Worm (Caenorhabditis elegans) whole organism, L4 larva: ENCODE data around the gene tbc-3.
A peak's percentile ranks its signal among the peaks of the same experiment; 100 is the strongest.

Source experiments
- F10B5.3 ChIP-seq: sonication (generic microtip); optimal IDR thresholded peaks from 2 replicates; lab custom pipeline; 2016; ENCODE audit warnings: mild to moderate bottlenecking, missing genetic modification characterization, missing compliant biosample characterization
- T20F7.1 ChIP-seq: fragments of 200-800 bp; sonication (Bioruptor generic); optimal IDR thresholded peaks from 2 replicates; lab custom pipeline; 2018; ENCODE audit warnings: mild to moderate bottlenecking, missing genetic modification characterization, missing compliant biosample characterization
- ZK546.5 ChIP-seq, 2 experiments: sonication (generic microtip); optimal IDR thresholded peaks; 2 replicates each; lab custom pipeline; 2017; ENCODE audit warnings: missing biosample characterization in 2 of 2, missing genetic modification characterization in 2 of 2
- aha-1 ChIP-seq: fragments of 150-350 bp; peaks from one replicate; lab custom pipeline; 2014; ENCODE audit warnings: missing biosample characterization, missing genetic modification characterization
- ceh-62 ChIP-seq: sonication (generic microtip); optimal IDR thresholded peaks from 2 replicates; lab custom pipeline; 2017; ENCODE audit warnings: missing biosample characterization, missing genetic modification characterization
- ces-1 ChIP-seq: fragments of 150-350 bp; sonication (generic microtip); optimal IDR thresholded peaks from 4 replicates; lab custom pipeline; 2014; ENCODE audit warnings: missing biosample characterization, missing genetic modification reagents, missing genetic modification characterization
- ctbp-1 ChIP-seq: fragments of 200-800 bp; sonication (Bioruptor generic); IDR thresholded peaks from 2 replicates; pipeline ENCODE4 v1.3.6; 2022; ENCODE audit warnings: missing genetic modification reagents, missing genetic modification characterization, missing compliant biosample characterization
- daf-16 ChIP-seq, 3 experiments: sonication (generic microtip); optimal IDR thresholded peaks; 2 replicates each; lab custom pipeline; 2016 to 2017; ENCODE audit warnings: missing genetic modification characterization in 3 of 3, missing genetic modification reagents in 3 of 3, mild to moderate bottlenecking in 2 of 3, missing compliant biosample characterization in 2 of 3, missing biosample characterization in 1 of 3, moderate library complexity in 1 of 3
- dpl-1 ChIP-seq: fragments of 150-350 bp; optimal IDR thresholded peaks from 2 replicates; lab custom pipeline; 2014; ENCODE audit warnings: missing biosample characterization, missing genetic modification reagents, missing genetic modification characterization
- dve-1 ChIP-seq: sonication (generic microtip); optimal IDR thresholded peaks from 2 replicates; lab custom pipeline; 2017; ENCODE audit warnings: antibody characterized with exemption, mild to moderate bottlenecking, missing genetic modification characterization, missing compliant biosample characterization; ENCODE audit not compliant: insufficient read depth
- egl-27 ChIP-seq: sonication (generic microtip); optimal IDR thresholded peaks from 3 replicates; lab custom pipeline; 2017; ENCODE audit warnings: missing biosample characterization, missing genetic modification reagents, missing genetic modification characterization
- fos-1 ChIP-seq: fragments of 150-350 bp; optimal IDR thresholded peaks from 2 replicates; lab custom pipeline; 2014; ENCODE audit warnings: missing biosample characterization, missing genetic modification characterization
- gei-8 ChIP-seq: fragments of 200-800 bp; sonication (Bioruptor generic); optimal IDR thresholded peaks from 2 replicates; lab custom pipeline; 2018; ENCODE audit warnings: mild to moderate bottlenecking, missing genetic modification characterization, missing compliant biosample characterization
- hlh-11 ChIP-seq: fragments of 200-800 bp; sonication (Bioruptor generic); optimal IDR thresholded peaks from 2 replicates; lab custom pipeline; 2018; ENCODE audit warnings: mild to moderate bottlenecking, missing genetic modification characterization, missing compliant biosample characterization
- hlh-30 ChIP-seq: sonication (generic microtip); optimal IDR thresholded peaks from 2 replicates; lab custom pipeline; 2017; ENCODE audit warnings: antibody characterized with exemption, mild to moderate bottlenecking, missing genetic modification characterization, missing compliant biosample characterization; ENCODE audit not compliant: insufficient read depth
- lin-38 ChIP-seq: fragments of 200-800 bp; sonication (Bioruptor generic); IDR thresholded peaks from 2 replicates; pipeline ENCODE4 v1.3.6; 2022; ENCODE audit warnings: missing genetic modification reagents, missing genetic modification characterization, missing compliant biosample characterization
- lin-39 ChIP-seq: fragments of 150-350 bp; optimal IDR thresholded peaks from 2 replicates; lab custom pipeline; 2014; ENCODE audit warnings: missing biosample characterization, missing genetic modification reagents, missing genetic modification characterization
- lir-3 ChIP-seq: sonication (generic microtip); optimal IDR thresholded peaks from 2 replicates; lab custom pipeline; 2016; ENCODE audit warnings: mild to moderate bottlenecking, missing genetic modification characterization, missing compliant biosample characterization
- madf-9 ChIP-seq: fragments of 200-800 bp; sonication (Bioruptor generic); conservative IDR thresholded peaks from 2 replicates; pipeline ENCODE4 v1.3.6; 2022; ENCODE audit warnings: missing genetic modification reagents, missing genetic modification characterization, missing compliant biosample characterization
- mes-2 ChIP-seq: sonication (generic microtip); optimal IDR thresholded peaks from 2 replicates; lab custom pipeline; 2016; ENCODE audit warnings: missing genotype, mild to moderate bottlenecking, missing genetic modification characterization, missing compliant biosample characterization; ENCODE audit not compliant: poor library complexity, severe bottlenecking
- nhr-102 ChIP-seq: sonication (generic microtip); optimal IDR thresholded peaks from 2 replicates; lab custom pipeline; 2016; ENCODE audit warnings: mild to moderate bottlenecking, missing genetic modification characterization, moderate library complexity, missing compliant biosample characterization
- nhr-11 ChIP-seq: fragments of 150-350 bp; optimal IDR thresholded peaks from 2 replicates; lab custom pipeline; 2014; ENCODE audit warnings: missing biosample characterization, missing genetic modification characterization
- nhr-28 ChIP-seq: fragments of 150-350 bp; optimal IDR thresholded peaks from 2 replicates; lab custom pipeline; 2014; ENCODE audit warnings: missing biosample characterization, missing genetic modification characterization
- nhr-48 ChIP-seq: sonication (generic microtip); optimal IDR thresholded peaks from 2 replicates; lab custom pipeline; 2016; ENCODE audit warnings: mild to moderate bottlenecking, missing genetic modification characterization, missing compliant biosample characterization
- nhr-6 ChIP-seq: fragments of 150-350 bp; optimal IDR thresholded peaks from 2 replicates; lab custom pipeline; 2014; ENCODE audit warnings: missing biosample characterization, missing genetic modification characterization
- nhr-77 ChIP-seq: fragments of 150-350 bp; optimal IDR thresholded peaks from 2 replicates; lab custom pipeline; 2014; ENCODE audit warnings: missing biosample characterization, missing genetic modification characterization
- rbr-2 ChIP-seq: sonication (generic microtip); optimal IDR thresholded peaks from 2 replicates; lab custom pipeline; 2016; ENCODE audit warnings: missing genotype, missing genetic modification characterization, missing compliant biosample characterization
- set-16 ChIP-seq: fragments of 200-800 bp; sonication (Bioruptor generic); IDR thresholded peaks from 2 replicates; pipeline ENCODE4 v1.3.6; 2022; ENCODE audit warnings: missing genetic modification reagents, missing genetic modification characterization, missing compliant biosample characterization
- unc-130 ChIP-seq: sonication (generic microtip); optimal IDR thresholded peaks from 2 replicates; lab custom pipeline; 2016; ENCODE audit warnings: missing genetic modification reagents, missing genetic modification characterization, missing compliant biosample characterization
- unc-62 ChIP-seq, 3 experiments: fragments of 150-350 bp in 1 of 3; sonication (generic microtip); optimal IDR thresholded peaks in 2 of 3; peaks in 1 of 3; 1 replicate in 1 of 3; 2 replicates in 2 of 3; lab custom pipeline; 2014 to 2017; ENCODE audit warnings: missing biosample characterization in 3 of 3, missing genetic modification characterization in 3 of 3, missing genetic modification reagents in 3 of 3, missing genotype in 1 of 3
- zfp-3 ChIP-seq: fragments of 200-800 bp; sonication (Bioruptor generic); conservative IDR thresholded peaks from 2 replicates; pipeline ENCODE4 v1.3.6; 2022; ENCODE audit warnings: missing genetic modification reagents, missing genetic modification characterization, missing compliant biosample characterization
- zip-11 ChIP-seq: fragments of 200-800 bp; sonication (Bioruptor generic); IDR thresholded peaks from 2 replicates; pipeline ENCODE4 v1.3.6; 2022; ENCODE audit warnings: missing genetic modification characterization, missing compliant biosample characterization
- ztf-7 ChIP-seq: fragments of 150-350 bp; optimal IDR thresholded peaks from 2 replicates; lab custom pipeline; 2014; ENCODE audit warnings: missing biosample characterization, missing genetic modification characterization

Gene tbc-3

DNA sequence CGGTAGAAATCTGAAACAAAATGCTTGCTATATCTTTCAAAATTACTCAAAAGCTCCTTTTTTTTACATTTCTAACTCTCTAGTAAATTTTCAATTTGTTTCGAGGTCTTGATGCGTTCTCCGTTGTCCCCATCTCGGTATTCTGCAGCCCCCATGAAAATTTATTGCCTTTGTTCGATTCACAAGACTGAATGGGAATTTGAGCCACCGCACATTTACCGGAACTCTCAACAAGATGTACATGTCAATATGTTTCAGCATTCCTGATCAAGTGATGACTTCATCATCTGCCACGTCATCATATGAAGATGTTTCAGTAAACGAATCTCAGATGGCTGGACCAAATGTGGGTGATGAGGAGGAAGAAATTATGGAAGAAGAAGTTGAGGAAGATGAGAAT, 21.6 kb downstream of the tbc-3 start:
- no peak for TF ChIP-seq unc-130
- peak in 1 of 2 experiments; percentile 82 for TF ChIP-seq unc-62 (GFP tag; optimal IDR thresholded peaks at IDR 0.05 in 1 of 2; lab: Kevin White, UChicago)
- TF ChIP-seq unc-62 (tag; optimal IDR thresholded peaks at IDR 0.05; lab: Kevin White, UChicago): no peak
- no peak for TF ChIP-seq hlh-30
- TF ChIP-seq nhr-11: no peak
- peak; percentile 94 for TF ChIP-seq aha-1
- TF ChIP-seq ceh-62 (tag; lab: Kevin White, UChicago): no peak

DNA sequence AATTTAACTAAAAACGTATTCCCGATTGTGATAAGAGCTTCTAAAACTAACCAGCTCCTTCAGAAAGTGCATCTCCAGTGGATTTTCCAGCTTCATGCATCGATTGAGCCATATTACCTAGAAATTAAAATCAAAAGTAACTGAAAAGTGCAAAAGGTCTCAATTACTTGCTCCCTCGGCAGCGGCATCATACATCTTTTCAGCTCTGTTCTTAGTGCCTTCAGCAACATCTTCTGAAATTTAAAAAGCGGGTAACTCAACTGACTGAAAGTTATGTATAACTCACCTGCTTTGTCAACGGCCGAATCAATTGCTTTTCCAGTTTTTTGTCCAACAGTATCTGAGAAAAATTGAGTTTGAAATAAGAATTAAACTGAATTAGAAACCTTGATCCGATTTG, 25.6 kb downstream of the tbc-3 start:
- no peak for TF ChIP-seq zip-11 (GFP tag; lab: Robert Waterston, UW)
- no peak for TF ChIP-seq ZK546.5 (tag; optimal IDR thresholded peaks at IDR 0.05; lab: Kevin White, UChicago)
- peak in 1 of 2 experiments; percentile 96 for TF ChIP-seq unc-62 (GFP tag; optimal IDR thresholded peaks at IDR 0.05 in 1 of 2; lab: Kevin White, UChicago)
- no peak for TF ChIP-seq unc-62 (tag; optimal IDR thresholded peaks at IDR 0.05; lab: Kevin White, UChicago)
- TF ChIP-seq gei-8 (GFP tag; lab: Kevin White, UChicago): no peak
- no peak for TF ChIP-seq nhr-48 (tag; lab: Kevin White, UChicago)
- no peak for TF ChIP-seq lir-3 (tag; lab: Kevin White, UChicago)
- TF ChIP-seq nhr-102 (tag; lab: Kevin White, UChicago): no peak
- TF ChIP-seq, all 104 proteins: peak for 1

DNA sequence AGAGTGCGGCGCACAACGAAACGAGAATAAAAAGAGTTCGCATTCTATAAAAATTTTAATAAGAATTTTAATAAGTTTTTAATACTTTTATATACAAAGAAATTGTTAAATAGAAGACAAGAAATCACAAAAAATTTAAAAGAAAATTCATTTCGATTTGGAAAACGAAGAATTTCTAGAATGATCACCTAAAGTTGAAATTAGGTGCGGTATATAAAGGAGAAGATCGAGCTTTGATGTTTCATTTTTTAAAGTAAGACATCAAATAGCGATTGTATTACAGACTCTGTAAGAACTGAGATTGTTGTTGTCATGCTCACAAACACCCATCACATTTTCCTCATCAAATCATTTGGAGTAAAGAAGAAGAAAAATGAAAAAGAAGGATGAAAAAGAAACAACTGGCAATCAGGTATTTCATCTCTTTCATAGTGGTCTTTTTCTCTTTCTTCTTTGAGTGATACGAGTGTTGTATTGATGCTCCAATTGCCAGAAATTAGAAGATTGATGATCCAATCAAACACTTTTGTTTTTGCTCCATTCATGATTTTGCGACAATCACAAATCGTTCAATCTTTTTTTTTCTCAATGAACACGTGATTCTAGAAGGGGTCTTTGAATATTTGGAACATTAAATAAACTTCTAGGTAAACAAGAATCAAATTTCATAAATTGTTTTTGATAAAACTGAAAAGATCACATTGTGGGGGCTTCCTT, 29.5 kb downstream of the tbc-3 start, which contains the start of gene dur-1:
Gene dur-1 (minus strand): TSS at position 51 of the 717 bp plus-strand sequence.
- TF ChIP-seq unc-62 (GFP tag; optimal IDR thresholded peaks at IDR 0.05 in 1 of 2; lab: Kevin White, UChicago) (peak in 1 of 2 experiments; percentile 91), unc-62 (tag; optimal IDR thresholded peaks at IDR 0.05; lab: Kevin White, UChicago) (no peak), hlh-11 (tag; lab: Kevin White, UChicago) (peak; percentile 10), fos-1 (no peak), nhr-11 (peak; percentile 67), mes-2 (no peak), daf-16 (GFP tag; optimal IDR thresholded peaks at IDR 0.05; lab: Kevin White, UChicago) (peak in 1 of 2 experiments; percentile 90), daf-16 (tag; optimal IDR thresholded peaks at IDR 0.05; lab: Kevin White, UChicago) (no peak)

DNA sequence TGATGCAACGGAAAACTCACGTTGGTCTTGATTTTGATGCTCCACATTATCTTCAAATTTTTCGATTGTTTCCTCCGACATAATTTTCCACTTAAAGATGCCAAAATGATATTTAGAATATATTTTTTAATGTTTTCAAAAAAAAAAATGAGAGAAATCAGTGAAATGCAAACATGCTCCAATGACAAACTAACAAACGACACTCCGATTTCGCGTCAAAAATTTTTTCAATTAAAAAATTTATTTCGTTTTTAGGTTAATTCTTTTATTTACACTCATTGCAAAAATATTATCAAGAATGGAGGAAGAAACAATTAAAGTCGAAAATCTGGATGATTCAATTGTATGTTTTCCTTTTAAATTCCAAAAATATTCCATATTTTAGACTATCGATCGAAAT, 33.2 kb downstream of the tbc-3 start, which contains the start of the genes trmt-10A and F25H8.2:
Gene trmt-10A (minus strand): TSS at position 159 of the 400 bp plus-strand sequence.
Gene F25H8.2 (plus strand): TSS at position 181 of the 400 bp plus-strand sequence.
- TF ChIP-seq nhr-28 (tag; lab: Kevin White, UChicago) (peak; percentile 18), ctbp-1 (GFP tag; lab: Robert Waterston, UW) (no peak), hlh-11 (tag; lab: Kevin White, UChicago) (no peak), F10B5.3 (tag; lab: Kevin White, UChicago) (no peak), nhr-77 (tag; lab: Kevin White, UChicago) (peak; percentile 65), madf-9 (GFP tag; lab: Robert Waterston, UW) (no peak), ztf-7 (no peak), nhr-6 (tag; lab: Kevin White, UChicago) (peak; percentile 16), dpl-1 (GFP tag; lab: Kevin White, UChicago) (peak; percentile 44), T20F7.1 (GFP tag; lab: Kevin White, UChicago) (peak; percentile 90), ceh-62 (tag; lab: Kevin White, UChicago) (no peak), ces-1 (no peak), lin-38 (GFP tag; lab: Robert Waterston, UW) (peak; percentile 89), egl-27 (no peak), dve-1 (tag; lab: Kevin White, UChicago) (peak; percentile 7), aha-1 (peak; percentile 30), zfp-3 (GFP tag; lab: Robert Waterston, UW) (no peak), lin-39 (no peak), set-16 (GFP tag; lab: Robert Waterston, UW) (no peak), rbr-2 (tag; lab: Kevin White, UChicago) (peak; percentile 28)
- TF ChIP-seq, all 104 proteins: peak for 9
